Fruit fly (Drosophila melanogaster) whole organism: Measurements from ENCODE around the gene CG17681.

Source experiments
- CG8478 ChIP-seq: fragments of >200 bp; optimal IDR thresholded peaks from 2 replicates; lab custom pipeline; 2018; ENCODE audit warnings: inconsistent platforms
- Dll ChIP-seq: fragments of >200 bp; optimal IDR thresholded peaks from 2 replicates; lab custom pipeline; 2017
- EcR ChIP-seq, 2 experiments: fragments of >200 bp; optimal IDR thresholded peaks; 2 replicates each; lab custom pipeline; 2017; ENCODE audit warnings: missing biosample characterization in 2 of 2, missing genetic modification characterization in 2 of 2, missing genetic modification reagents in 2 of 2
- pan ChIP-seq: fragments of >200 bp; optimal IDR thresholded peaks from 2 replicates; lab custom pipeline; 2017
- psq ChIP-seq: fragments of >200 bp; optimal IDR thresholded peaks from 2 replicates; lab custom pipeline; 2017

DNA sequence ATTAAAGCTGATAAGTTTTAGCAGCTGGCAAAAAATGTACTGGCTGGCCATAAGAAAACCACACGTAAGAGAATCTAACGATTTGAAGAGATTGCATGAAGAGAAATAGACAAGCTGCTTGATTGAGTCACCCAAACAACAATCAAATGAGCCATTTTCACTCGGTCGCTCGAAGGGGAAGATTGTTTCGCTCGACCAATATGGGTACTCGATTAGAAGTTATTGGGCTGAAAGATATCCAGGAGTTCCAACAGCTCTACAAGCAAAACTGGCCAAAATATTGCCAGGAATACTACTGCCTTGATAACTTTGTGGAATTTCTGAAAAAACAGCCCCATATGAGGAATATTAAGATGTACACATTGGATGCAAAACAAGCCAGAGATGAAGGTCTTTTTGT lies 3.0 kb downstream of the CG17681 start, which contains the start of gene CG5783:
- TF ChIP-seq CG8478 (lab: Kevin White, UChicago) (no peak), Dll (lab: Kevin White, UChicago) (no peak), psq (lab: Kevin White, UChicago) (no peak), EcR (GFP tag; optimal IDR thresholded peaks at IDR 0.05; lab: Kevin White, UChicago) (no peak), pan (no peak)
